Worm (Caenorhabditis elegans) whole organism, L4 larva: ENCODE data around the gene zip-11.

Experiments
- T26A8.4 ChIP-seq: fragments of 200-800 bp; sonication (Bioruptor generic); IDR thresholded peaks from 2 replicates; pipeline ENCODE4 v1.3.6; 2022; ENCODE audit warnings: missing genetic modification characterization, missing compliant biosample characterization
- aha-1 ChIP-seq: fragments of 150-350 bp; peaks from one replicate; lab custom pipeline; 2014; ENCODE audit warnings: missing biosample characterization, missing genetic modification characterization
- aly-2 ChIP-seq: sonication (generic microtip); optimal IDR thresholded peaks from 2 replicates; lab custom pipeline; 2018; ENCODE audit warnings: missing biosample characterization, missing genetic modification characterization
- ama-1 ChIP-seq: fragments of 150-350 bp; optimal IDR thresholded peaks from 2 replicates; lab custom pipeline; 2014; ENCODE audit warnings: inconsistent platforms, mixed read lengths
- lir-3 ChIP-seq: sonication (generic microtip); optimal IDR thresholded peaks from 2 replicates; lab custom pipeline; 2016; ENCODE audit warnings: mild to moderate bottlenecking, missing genetic modification characterization, missing compliant biosample characterization
- nhr-237 ChIP-seq: sonication (generic microtip); optimal IDR thresholded peaks from 2 replicates; lab custom pipeline; 2017; ENCODE audit warnings: missing biosample characterization, missing genetic modification characterization
- nhr-25 ChIP-seq: sonication (generic microtip); optimal IDR thresholded peaks from 2 replicates; lab custom pipeline; 2017; ENCODE audit warnings: missing genetic modification characterization, mild to moderate bottlenecking, missing compliant biosample characterization, antibody characterized with exemption, moderate library complexity, borderline replicate concordance; ENCODE audit not compliant: insufficient read depth
- php-3 ChIP-seq: fragments of 200-800 bp; sonication (Bioruptor generic); IDR thresholded peaks from 2 replicates; pipeline ENCODE4 v1.3.6; 2022; ENCODE audit warnings: missing genetic modification reagents, missing genetic modification characterization, missing compliant biosample characterization
- saeg-2 ChIP-seq: fragments of 200-800 bp; sonication (Bioruptor generic); IDR thresholded peaks from 2 replicates; pipeline ENCODE4 v1.3.6; 2022; ENCODE audit warnings: missing genetic modification reagents, missing genetic modification characterization, missing compliant biosample characterization
- snpc-4 ChIP-seq: fragments of 150-350 bp; optimal IDR thresholded peaks from 2 replicates; lab custom pipeline; 2014; ENCODE audit warnings: missing biosample characterization, missing genetic modification characterization

DNA sequence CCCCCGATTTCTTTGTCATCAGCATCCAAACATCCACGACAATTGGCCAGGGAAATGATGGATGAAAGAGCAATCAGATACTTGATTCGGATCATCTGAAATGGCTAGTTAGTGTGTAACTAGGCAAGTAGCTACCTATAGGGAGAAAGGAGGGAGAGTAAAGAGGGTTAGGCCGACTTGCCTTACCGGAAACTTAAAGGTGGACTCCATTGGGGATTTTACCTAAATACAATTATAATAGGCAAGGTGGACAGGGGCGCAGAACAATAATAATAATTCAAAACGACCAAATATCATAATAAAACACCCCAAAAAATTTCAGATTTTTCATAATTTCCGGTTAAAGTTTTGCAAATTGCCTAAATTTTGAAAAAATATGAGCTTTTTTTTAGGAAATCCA is 43.5 kb upstream of the zip-11 start, which contains the start of gene clec-173:
- TF ChIP-seq snpc-4 = no peak
- no peak for TF ChIP-seq T26A8.4 (GFP tag; lab: Robert Waterston, UW)
- TF ChIP-seq php-3 (GFP tag; lab: Robert Waterston, UW) = no peak
- no peak for TF ChIP-seq nhr-25 (tag; lab: Kevin White, UChicago)
- no peak for TF ChIP-seq aly-2 (tag; lab: Kevin White, UChicago)
- no peak for TF ChIP-seq nhr-237 (tag; lab: Kevin White, UChicago)
- no peak for TF ChIP-seq saeg-2
- TF ChIP-seq ama-1 (lab: Kevin White, UChicago) = no peak
- no peak for TF ChIP-seq lir-3 (tag; lab: Kevin White, UChicago)
- TF ChIP-seq aha-1 (tag; lab: Kevin White, UChicago) = no peak
